Worm (Caenorhabditis elegans): Measurements from ENCODE around the gene C56G2.22.

DNA sequence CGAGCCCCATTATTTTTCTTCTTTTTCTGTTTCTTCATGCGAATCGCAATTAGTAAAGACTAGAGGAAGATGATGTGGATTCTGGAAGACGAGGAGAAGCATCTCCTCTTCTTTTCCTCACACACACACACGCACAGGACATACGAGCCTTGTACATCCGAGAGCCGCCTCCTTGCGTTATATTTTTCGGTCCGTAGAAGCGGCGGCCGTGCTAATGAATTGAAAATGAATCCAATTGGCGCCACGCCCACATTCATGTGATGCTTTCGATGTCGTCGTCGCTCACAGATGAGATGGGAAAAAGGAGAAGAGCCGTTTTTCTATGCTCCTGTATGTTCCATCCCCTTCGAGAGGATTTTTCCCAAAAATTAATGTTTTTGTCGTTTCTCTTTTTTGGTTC is 5.2 kb downstream of the C56G2.22 start:
- TF ChIP-seq unc-130 (GFP tag; optimal IDR thresholded peaks at IDR 0.05) (no peak), aly-2 (tag; optimal IDR thresholded peaks at IDR 0.05) (no peak), ces-1 (GFP tag; optimal IDR thresholded peaks at IDR 0.05) (no peak), T20F7.1 (GFP tag; optimal IDR thresholded peaks at IDR 0.05) (no peak), jun-1 (tag; optimal IDR thresholded peaks at IDR 0.05) (no peak), hif-1 (tag; optimal IDR thresholded peaks at IDR 0.05) (no peak), nhr-28 (tag; optimal IDR thresholded peaks at IDR 0.05) (no peak), aha-1 (tag) (peak; percentile 61), nhr-76 (tag; optimal IDR thresholded peaks at IDR 0.05) (no peak)

Data from whole organism, L4 larva.